Worm (Caenorhabditis elegans) whole organism, L3 larva: ENCODE measurements around the gene ftt-2.

Experiments
- R02D3.7 ChIP-seq: fragments of 150-350 bp; optimal IDR thresholded peaks from 2 replicates; lab custom pipeline; 2014; ENCODE audit warnings: missing biosample characterization, missing genetic modification characterization
- fkh-2 ChIP-seq: fragments of 150-350 bp; optimal IDR thresholded peaks from 2 replicates; lab custom pipeline; 2014; ENCODE audit warnings: missing biosample characterization, missing genetic modification reagents, missing genetic modification characterization
- fos-1 ChIP-seq: fragments of 150-350 bp; optimal IDR thresholded peaks from 2 replicates; lab custom pipeline; 2014; ENCODE audit warnings: missing biosample characterization, missing genetic modification characterization
- lin-39 ChIP-seq: fragments of 150-350 bp; optimal IDR thresholded peaks from 2 replicates; lab custom pipeline; 2018; ENCODE audit warnings: missing biosample characterization, missing genetic modification reagents, missing genetic modification characterization
- nhr-237 ChIP-seq: fragments of 150-350 bp; optimal IDR thresholded peaks from 2 replicates; lab custom pipeline; 2014; ENCODE audit warnings: missing biosample characterization, missing genetic modification characterization
- nhr-43 ChIP-seq: sonication (generic microtip); optimal IDR thresholded peaks from 2 replicates; lab custom pipeline; 2016; ENCODE audit warnings: mild to moderate bottlenecking, missing genetic modification characterization, missing compliant biosample characterization; ENCODE audit not compliant: poor library complexity, severe bottlenecking
- pha-4 ChIP-seq: fragments of 150-350 bp; optimal IDR thresholded peaks from 2 replicates; lab custom pipeline; 2014; ENCODE audit warnings: missing biosample characterization, missing genetic modification reagents, missing genetic modification characterization
- pqm-1 ChIP-seq: fragments of 150-350 bp; optimal IDR thresholded peaks from 2 replicates; lab custom pipeline; 2017; ENCODE audit warnings: missing biosample characterization, missing genetic modification characterization, inconsistent platforms
- ztf-11 ChIP-seq: fragments of 150-350 bp; optimal IDR thresholded peaks from 2 replicates; lab custom pipeline; 2014; ENCODE audit warnings: missing biosample characterization, missing genetic modification characterization

- TF ChIP-seq pha-4 (tag; lab: Kevin White, UChicago) (no peak), fos-1 (tag; lab: Kevin White, UChicago) (no peak), pqm-1 (tag; lab: Kevin White, UChicago) (no peak), fkh-2 (no peak), ztf-11 (tag; lab: Kevin White, UChicago) (no peak), nhr-43 (no peak), lin-39 (tag; lab: Kevin White, UChicago) (no peak), nhr-237 (tag; lab: Kevin White, UChicago) (no peak), R02D3.7 (tag; lab: Kevin White, UChicago) (no peak)
These were observed 19.3 kb downstream of the ftt-2 start for ce11 chrX:11585894-11586293.
